Fruit fly (Drosophila melanogaster): ENCODE results near the gene CG32264.

- TF ChIP-seq h (optimal IDR thresholded peaks at IDR 0.05) (no peak), Myc (optimal IDR thresholded peaks at IDR 0.05) (no peak), insv (optimal IDR thresholded peaks at IDR 0.05) (no peak), psq (optimal IDR thresholded peaks at IDR 0.05) (no peak), ttk (optimal IDR thresholded peaks at IDR 0.05) (no peak), Sin3A (optimal IDR thresholded peaks at IDR 0.05) (no peak)
Measured at dm6 chr3L:3855194-3855980, 49.1 kb upstream of the CG32264 start.

Data from Kc167 (cell line).